Worm (Caenorhabditis elegans) whole organism, L4/young adult: Measurements from ENCODE around the gene attf-4.

ENCODE experiments used
- dao-5 ChIP-seq: sonication (generic microtip); optimal IDR thresholded peaks from 2 replicates; lab custom pipeline; 2016; ENCODE audit warnings: missing genotype, missing genetic modification characterization, moderate library complexity, missing compliant biosample characterization
- him-1 ChIP-seq: sonication (generic microtip); optimal IDR thresholded peaks from 2 replicates; lab custom pipeline; 2016; ENCODE audit warnings: missing genotype, missing genetic modification reagents, missing genetic modification characterization, missing compliant biosample characterization

- TF ChIP-seq dao-5 (tag; lab: Kevin White, UChicago) = no peak
- no peak for TF ChIP-seq him-1 (tag; lab: Kevin White, UChicago)
These were observed 22.4 kb downstream of the attf-4 start, which contains the start of gene C05D10.4 for ce11 chrIII:6102762-6103161.
